Worm (Caenorhabditis elegans) whole organism, young adult: ENCODE measurements around the gene clec-141.

Experiments
- B0336.3 ChIP-seq: fragments of 200-800 bp; sonication (Bioruptor generic); IDR thresholded peaks from 2 replicates; pipeline ENCODE4 v1.3.6; 2022; ENCODE audit warnings: missing genetic modification characterization, missing compliant biosample characterization
- C06A6.2 ChIP-seq: fragments of 200-800 bp; sonication (Bioruptor generic); conservative IDR thresholded peaks from 2 replicates; pipeline ENCODE4 v1.3.6; 2022; ENCODE audit warnings: missing genetic modification characterization, missing compliant biosample characterization
- F33H1.4 ChIP-seq: fragments of 200-800 bp; sonication (Bioruptor generic); IDR thresholded peaks from 2 replicates; pipeline ENCODE4 v1.3.6; 2022; ENCODE audit warnings: missing genetic modification reagents, missing genetic modification characterization, missing compliant biosample characterization
- F49E8.2 ChIP-seq: sonication (generic microtip); optimal IDR thresholded peaks from 3 replicates; lab custom pipeline; 2017; ENCODE audit warnings: missing genetic modification characterization, mild to moderate bottlenecking, missing compliant biosample characterization, antibody characterized with exemption, moderate library complexity; ENCODE audit not compliant: insufficient read depth
- F55B11.4 ChIP-seq: sonication (generic microtip); optimal IDR thresholded peaks from 2 replicates; lab custom pipeline; 2016; ENCODE audit warnings: missing compliant biosample characterization, missing genetic modification characterization, borderline replicate concordance; ENCODE audit not compliant: insufficient read depth
- Y53F4B.3 ChIP-seq: fragments of 200-800 bp; sonication (Bioruptor generic); IDR thresholded peaks from 2 replicates; pipeline ENCODE4 v1.3.6; 2022; ENCODE audit warnings: missing genetic modification reagents, missing genetic modification characterization, missing compliant biosample characterization
- Y53G8AR.9 ChIP-seq: fragments of 200-800 bp; sonication (Bioruptor generic); conservative IDR thresholded peaks from 2 replicates; pipeline ENCODE4 v1.3.6; 2022; ENCODE audit warnings: missing genetic modification reagents, missing genetic modification characterization, missing compliant biosample characterization
- Y95B8A.8 ChIP-seq: fragments of 200-800 bp; sonication (Bioruptor generic); IDR thresholded peaks from 2 replicates; pipeline ENCODE4 v1.3.6; 2022; ENCODE audit warnings: missing genetic modification reagents, missing genetic modification characterization, missing compliant biosample characterization
- ZK185.1 ChIP-seq: sonication (generic microtip); optimal IDR thresholded peaks from 2 replicates; lab custom pipeline; 2016; ENCODE audit warnings: mild to moderate bottlenecking, missing genetic modification characterization, missing compliant biosample characterization; ENCODE audit not compliant: poor library complexity, severe bottlenecking
- athp-1 ChIP-seq: sonication (generic microtip); optimal IDR thresholded peaks from 2 replicates; lab custom pipeline; 2017; ENCODE audit warnings: mild to moderate bottlenecking, missing genetic modification characterization, missing compliant biosample characterization
- cebp-1 ChIP-seq, 2 experiments: fragments of 200-800 bp in 1 of 2; sonication (Bioruptor generic) in 1 of 2; sonication (generic microtip) in 1 of 2; IDR thresholded peaks in 1 of 2; optimal IDR thresholded peaks in 1 of 2; 2 replicates each; pipeline versions ENCODE4 v1.3.6 to Lab custom; 2017 to 2022; ENCODE audit warnings: missing compliant biosample characterization in 2 of 2, missing genetic modification characterization in 2 of 2, mild to moderate bottlenecking in 1 of 2, missing genetic modification reagents in 1 of 2, moderate library complexity in 1 of 2
- cebp-2 ChIP-seq: fragments of 200-800 bp; sonication (Bioruptor generic); IDR thresholded peaks from 2 replicates; pipeline ENCODE4 v1.3.6; 2022; ENCODE audit warnings: missing genetic modification characterization, missing compliant biosample characterization
- die-1 ChIP-seq: sonication (generic microtip); optimal IDR thresholded peaks from 2 replicates; lab custom pipeline; 2016; ENCODE audit warnings: missing genotype, mild to moderate bottlenecking, missing genetic modification characterization, missing compliant biosample characterization
- ets-4 ChIP-seq: fragments of 200-800 bp; sonication (Bioruptor generic); optimal IDR thresholded peaks from 2 replicates; lab custom pipeline; 2018; ENCODE audit warnings: mild to moderate bottlenecking, missing genetic modification characterization, missing compliant biosample characterization
- him-1 ChIP-seq: sonication (generic microtip); optimal IDR thresholded peaks from 2 replicates; lab custom pipeline; 2016; ENCODE audit warnings: missing genotype, missing genetic modification reagents, missing genetic modification characterization, missing compliant biosample characterization
- hrde-1 ChIP-seq: sonication (generic microtip); optimal IDR thresholded peaks from 2 replicates; lab custom pipeline; 2016; ENCODE audit warnings: missing genetic modification characterization, mild to moderate bottlenecking, missing compliant biosample characterization, moderate library complexity, missing genotype, missing genetic modification reagents, borderline replicate concordance
- hsf-1 ChIP-seq: fragments of 200-800 bp; sonication (Bioruptor generic); IDR thresholded peaks from 2 replicates; pipeline ENCODE4 v1.3.6; 2022; ENCODE audit warnings: missing genetic modification reagents, missing genetic modification characterization, missing compliant biosample characterization
- lin-35 ChIP-seq, 3 experiments: fragments of 150-350 bp in 2 of 3; sonication (generic microtip) in 1 of 3; optimal IDR thresholded peaks; 2 replicates each; lab custom pipeline; 2014 to 2018; ENCODE audit warnings: missing biosample characterization in 3 of 3, missing genetic modification characterization in 3 of 3, missing genetic modification reagents in 3 of 3
- madf-3 ChIP-seq: fragments of 200-800 bp; sonication (Bioruptor generic); IDR thresholded peaks from 2 replicates; pipeline ENCODE4 v1.3.6; 2022; ENCODE audit warnings: missing genetic modification reagents, missing genetic modification characterization, missing compliant biosample characterization
- madf-6 ChIP-seq: fragments of 200-800 bp; sonication (Bioruptor generic); IDR thresholded peaks from 2 replicates; pipeline ENCODE4 v1.3.6; 2022; ENCODE audit warnings: missing genetic modification reagents, missing genetic modification characterization, missing compliant biosample characterization
- madf-8 ChIP-seq: fragments of 200-800 bp; sonication (Bioruptor generic); conservative IDR thresholded peaks from 2 replicates; pipeline ENCODE4 v1.3.6; 2022; ENCODE audit warnings: missing genetic modification reagents, missing genetic modification characterization, missing compliant biosample characterization
- mel-28 ChIP-seq: sonication (generic microtip); optimal IDR thresholded peaks from 2 replicates; lab custom pipeline; 2016; ENCODE audit warnings: borderline replicate concordance, mild to moderate bottlenecking, missing genetic modification characterization, missing compliant biosample characterization
- mes-4 ChIP-seq: sonication (generic microtip); optimal IDR thresholded peaks from 2 replicates; lab custom pipeline; 2016; ENCODE audit warnings: missing genotype, missing genetic modification characterization, missing compliant biosample characterization
- nfyb-1 ChIP-seq: fragments of 200-800 bp; sonication (Bioruptor generic); IDR thresholded peaks from 2 replicates; pipeline ENCODE4 v1.3.6; 2022; ENCODE audit warnings: missing genetic modification reagents, missing genetic modification characterization, missing compliant biosample characterization
- nhr-27 ChIP-seq: fragments of 200-800 bp; sonication (Bioruptor generic); optimal IDR thresholded peaks from 2 replicates; lab custom pipeline; 2018; ENCODE audit warnings: mild to moderate bottlenecking, missing genetic modification characterization, moderate library complexity, missing compliant biosample characterization
- pbrm-1 ChIP-seq: fragments of 200-800 bp; sonication (Bioruptor generic); IDR thresholded peaks from 2 replicates; pipeline ENCODE4 v1.3.6; 2022; ENCODE audit warnings: missing genetic modification reagents, missing genetic modification characterization, missing compliant biosample characterization
- rec-8 ChIP-seq, 2 experiments: sonication (generic microtip); optimal IDR thresholded peaks; 2 replicates each; lab custom pipeline; 2016; ENCODE audit warnings: mild to moderate bottlenecking in 2 of 2, missing genetic modification characterization in 2 of 2, missing genetic modification reagents in 2 of 2, missing genotype in 2 of 2, missing biosample characterization in 1 of 2, missing compliant biosample characterization in 1 of 2, moderate library complexity in 1 of 2
- rpc-1 ChIP-seq, 2 experiments: fragments of 150-350 bp in 1 of 2; sonication (generic microtip) in 1 of 2; optimal IDR thresholded peaks; 2 replicates each; lab custom pipeline; 2014 to 2018; ENCODE audit warnings: missing biosample characterization in 1 of 2, missing genetic modification characterization in 1 of 2, missing genetic modification reagents in 1 of 2, missing genotype in 1 of 2
- snpc-1.3 ChIP-seq: sonication (generic microtip); optimal IDR thresholded peaks from 2 replicates; lab custom pipeline; 2017; ENCODE audit warnings: missing genetic modification characterization, mild to moderate bottlenecking, missing compliant biosample characterization, antibody characterized with exemption, moderate library complexity, missing genotype, missing genetic modification reagents; ENCODE audit not compliant: insufficient read depth
- tbx-9 ChIP-seq: sonication (generic microtip); optimal IDR thresholded peaks from 2 replicates; lab custom pipeline; 2016; ENCODE audit warnings: borderline replicate concordance, missing genetic modification characterization, inconsistent platforms, missing compliant biosample characterization
- unc-130 ChIP-seq: sonication (generic microtip); optimal IDR thresholded peaks from 2 replicates; lab custom pipeline; 2016; ENCODE audit warnings: missing genetic modification reagents, missing genetic modification characterization, missing compliant biosample characterization
- ztf-18 ChIP-seq: sonication (generic microtip); optimal IDR thresholded peaks from 2 replicates; lab custom pipeline; 2016; ENCODE audit warnings: missing genotype, mild to moderate bottlenecking, missing genetic modification characterization, missing compliant biosample characterization

The clec-141 gene

DNA sequence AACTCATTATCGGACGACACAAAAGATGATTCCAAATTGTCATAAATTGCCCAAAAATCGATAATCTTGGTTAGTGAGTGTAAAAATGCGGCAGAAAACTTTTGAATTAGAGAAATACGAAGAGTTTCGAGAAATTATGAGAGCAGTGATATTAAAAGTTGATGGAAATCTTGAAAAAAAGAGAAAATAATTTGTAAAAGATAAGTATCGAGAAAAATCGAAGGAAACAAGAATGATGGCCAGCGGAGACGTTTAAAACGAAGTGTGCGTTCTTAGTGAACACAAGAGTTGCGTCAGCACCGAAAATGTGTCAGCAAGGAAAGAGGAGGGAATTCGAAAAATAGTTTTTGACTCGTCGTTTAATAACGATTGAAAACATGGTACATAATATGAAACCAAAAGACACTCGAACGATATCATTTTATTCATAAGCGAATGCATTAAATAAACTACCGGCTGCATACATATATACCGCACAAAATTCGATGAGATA lies 17.6 kb downstream of the clec-141 start, which contains the start of gene ndx-6 (continued):
- TF ChIP-seq cebp-1 (GFP tag; IDR thresholded peaks at IDR 0.05; lab: Robert Waterston, UW) (no peak), cebp-1 (tag; optimal IDR thresholded peaks at IDR 0.05; lab: Kevin White, UChicago) (peak; percentile 65), C06A6.2 (GFP tag; lab: Robert Waterston, UW) (0 out of 2 replicates have a peak, but pooled peaks have one; percentile 54), F49E8.2 (tag; lab: Kevin White, UChicago) (peak; percentile 30), rec-8 (tag; optimal IDR thresholded peaks at IDR 0.05; lab: Kevin White, UChicago) (no peak), ets-4 (GFP tag; lab: Kevin White, UChicago) (no peak), nhr-27 (no peak), athp-1 (tag; lab: Kevin White, UChicago) (peak; percentile 38)
- TF ChIP-seq, all 124 proteins: peak for 47

DNA sequence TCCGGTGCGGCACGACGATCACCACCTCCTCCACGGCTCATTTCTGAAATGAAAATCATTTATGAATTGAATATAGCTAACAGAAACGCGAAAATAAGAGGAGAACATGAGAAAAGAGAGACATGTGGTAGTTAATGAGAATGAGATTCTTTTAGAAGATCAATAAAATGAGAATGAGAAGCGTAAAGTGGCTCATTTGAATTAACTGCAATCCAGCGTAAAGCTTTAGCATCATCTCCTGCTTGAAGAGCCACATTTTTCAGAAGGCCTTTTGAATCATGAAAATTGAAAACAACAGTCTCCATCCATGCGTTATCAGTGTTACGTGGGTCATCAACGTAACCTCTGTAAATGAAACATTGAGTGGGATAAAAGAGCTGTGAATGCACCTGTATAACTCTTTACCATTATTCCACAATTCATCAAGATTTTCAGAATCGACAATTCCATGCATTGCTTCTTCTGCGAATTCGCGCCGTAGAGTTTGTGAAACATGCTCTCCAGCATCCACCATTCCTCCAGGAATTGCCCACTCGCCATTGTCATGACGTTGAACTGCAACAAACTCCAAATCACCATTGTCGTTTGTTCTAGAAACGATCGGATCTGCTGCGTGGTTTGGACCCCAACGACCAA lies 18.5 kb downstream of the clec-141 start, which contains the start of gene rsp-4:
Gene rsp-4, minus strand, starts transcription at position 51 of the 636 bp plus-strand sequence.
- TF ChIP-seq pbrm-1 (GFP tag; lab: Robert Waterston, UW) (no peak), nfyb-1 (GFP tag; lab: Robert Waterston, UW) (0 out of 2 replicates have a peak, but pooled peaks have one; percentile 36), die-1 (tag; lab: Kevin White, UChicago) (no peak)
- TF ChIP-seq, all 124 proteins: peak for 1

DNA sequence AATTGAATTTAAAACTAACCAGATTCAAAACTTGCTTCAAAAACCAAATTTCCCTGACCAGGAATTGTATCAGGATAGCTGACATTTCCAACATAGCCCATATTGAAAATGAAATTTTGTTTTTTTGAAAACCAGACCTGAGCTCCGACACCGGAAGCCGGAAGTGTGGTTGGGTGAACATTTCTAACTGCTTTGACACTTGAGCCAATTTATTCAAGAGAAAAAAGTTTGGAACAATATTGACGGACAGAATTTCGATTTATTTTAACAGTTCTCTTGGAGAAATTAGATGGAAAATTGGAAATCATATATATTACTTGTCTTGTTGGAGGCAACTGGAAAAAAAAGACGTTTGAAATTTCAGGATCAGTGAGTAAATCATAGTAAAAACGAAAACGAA lies 20.2 kb downstream of the clec-141 start, which contains the start of gene ccpp-6:
Gene ccpp-6, minus strand, starts transcription at position 101 of the 400 bp plus-strand sequence.
- TF ChIP-seq tbx-9 (tag; lab: Kevin White, UChicago) (no peak), Y53F4B.3 (no peak), madf-6 (GFP tag; lab: Robert Waterston, UW) (no peak), cebp-2 (GFP tag; lab: Robert Waterston, UW) (no peak), F55B11.4 (no peak), rec-8 (tag; optimal IDR thresholded peaks at IDR 0.05; lab: Kevin White, UChicago) (no peak), him-1 (tag; lab: Kevin White, UChicago) (peak; percentile 23), mes-4 (tag; lab: Kevin White, UChicago) (no peak), F33H1.4 (no peak), madf-3 (0 out of 2 replicates have a peak, but pooled peaks have one; percentile 42), ets-4 (GFP tag; lab: Kevin White, UChicago) (no peak), B0336.3 (GFP tag; lab: Robert Waterston, UW) (peak; percentile 40; the same call in 1 of the 2 replicates), ztf-18 (no peak), snpc-1.3 (tag; lab: Kevin White, UChicago) (no peak), hsf-1 (0 out of 2 replicates have a peak, but pooled peaks have one; percentile 22), Y53G8AR.9 (0 out of 2 replicates have a peak, but pooled peaks have one; percentile 11), F49E8.2 (tag; lab: Kevin White, UChicago) (no peak), rpc-1 (optimal IDR thresholded peaks at IDR 0.05; lab: Kevin White, UChicago) (no peak), rpc-1 (tag; optimal IDR thresholded peaks at IDR 0.05; lab: Kevin White, UChicago) (no peak), lin-35 (GFP tag; optimal IDR thresholded peaks at IDR 0.05; lab: Kevin White, UChicago) (no peak), madf-8 (GFP tag; lab: Robert Waterston, UW) (no peak), Y95B8A.8 (GFP tag; lab: Robert Waterston, UW) (peak; percentile 36; the same call in 1 of the 2 replicates)

ce11 chrII:5384282-5384681 lies 23.2 kb downstream of the clec-141 start:
- TF ChIP-seq nfyb-1 (GFP tag; lab: Robert Waterston, UW): 0 out of 2 replicates have a peak, but pooled peaks have one; percentile 8
- no peak for TF ChIP-seq hsf-1
- TF ChIP-seq hrde-1 (tag; lab: Kevin White, UChicago): peak; percentile 53
- no peak for TF ChIP-seq cebp-1 (GFP tag; IDR thresholded peaks at IDR 0.05; lab: Robert Waterston, UW)
- no peak for TF ChIP-seq cebp-1 (tag; optimal IDR thresholded peaks at IDR 0.05; lab: Kevin White, UChicago)
- TF ChIP-seq mel-28 (tag; lab: Kevin White, UChicago): no peak
- no peak for TF ChIP-seq ZK185.1 (tag; lab: Kevin White, UChicago)
- no peak for TF ChIP-seq unc-130 (GFP tag; lab: Kevin White, UChicago)
